Fruit fly (Drosophila melanogaster) whole organism, embryonic: Measurements from ENCODE around the gene CG4968.
A peak's percentile ranks its signal among the peaks of the same experiment; 100 is the strongest.

Source experiments
- ATbp ChIP-seq: fragments of 200-800 bp; sonication (Bioruptor generic); optimal IDR thresholded peaks from 2 replicates; lab custom pipeline; 2017; ENCODE audit warnings: missing biosample characterization, mild to moderate bottlenecking, missing genetic modification characterization, missing genetic modification reagents
- Bdp1 ChIP-seq: fragments of 200-800 bp; sonication (Bioruptor generic); optimal IDR thresholded peaks from 3 replicates; lab custom pipeline; 2016; ENCODE audit warnings: missing biosample characterization, missing genetic modification characterization
- CG13296 ChIP-seq: fragments of 200-800 bp; sonication (Bioruptor generic); optimal IDR thresholded peaks from 3 replicates; lab custom pipeline; 2018; ENCODE audit warnings: missing biosample characterization, mild to moderate bottlenecking, missing genetic modification characterization
- CG15011 ChIP-seq: fragments of 200-800 bp; sonication (Bioruptor generic); optimal IDR thresholded peaks from 3 replicates; lab custom pipeline; 2018; ENCODE audit warnings: missing biosample characterization, mild to moderate bottlenecking, missing genetic modification characterization
- CG15514 ChIP-seq: fragments of 200-800 bp; sonication (Bioruptor generic); optimal IDR thresholded peaks from 3 replicates; lab custom pipeline; 2017; ENCODE audit warnings: missing biosample characterization, missing genetic modification characterization, mild to moderate bottlenecking, moderate library complexity, missing genetic modification reagents
- CG17359 ChIP-seq: fragments of 200-800 bp; sonication (Bioruptor generic); optimal IDR thresholded peaks from 3 replicates; lab custom pipeline; 2018; ENCODE audit warnings: missing biosample characterization, mild to moderate bottlenecking, missing genetic modification characterization, moderate library complexity
- CG17568 ChIP-seq: fragments of 200-800 bp; sonication (Bioruptor generic); optimal IDR thresholded peaks from 2 replicates; lab custom pipeline; 2018; ENCODE audit warnings: missing biosample characterization, mild to moderate bottlenecking, missing genetic modification characterization, moderate library complexity
- CG2120 ChIP-seq: fragments of 200-800 bp; sonication (Bioruptor generic); optimal IDR thresholded peaks from 3 replicates; lab custom pipeline; 2016; ENCODE audit warnings: missing biosample characterization, missing genetic modification characterization
- CG33557 ChIP-seq: fragments of 200-800 bp; sonication (Bioruptor generic); optimal IDR thresholded peaks from 2 replicates; lab custom pipeline; 2019; ENCODE audit warnings: missing biosample characterization, mild to moderate bottlenecking, missing genetic modification characterization, moderate library complexity
- CG4424 ChIP-seq: fragments of 200-800 bp; sonication (Bioruptor generic); optimal IDR thresholded peaks from 3 replicates; lab custom pipeline; 2016; ENCODE audit warnings: missing biosample characterization, missing genetic modification characterization
- CG4617 ChIP-seq: fragments of 200-800 bp; sonication (Bioruptor generic); optimal IDR thresholded peaks from 3 replicates; lab custom pipeline; 2016; ENCODE audit warnings: missing biosample characterization, missing genetic modification characterization, borderline replicate concordance
- CG5245 ChIP-seq: fragments of 200-800 bp; sonication (Bioruptor generic); optimal IDR thresholded peaks from 3 replicates; lab custom pipeline; 2016; ENCODE audit warnings: missing biosample characterization, missing genetic modification characterization
- CG6654 ChIP-seq: fragments of 200-800 bp; sonication (Bioruptor generic); optimal IDR thresholded peaks from 2 replicates; lab custom pipeline; 2017; ENCODE audit warnings: missing biosample characterization, mild to moderate bottlenecking, missing genetic modification characterization
- CG6813 ChIP-seq: fragments of 200-800 bp; sonication (Bioruptor generic); optimal IDR thresholded peaks from 2 replicates; lab custom pipeline; 2017; ENCODE audit warnings: missing biosample characterization, missing genetic modification characterization, mild to moderate bottlenecking, moderate library complexity, missing genetic modification reagents
- CG6854 ChIP-seq: fragments of 200-800 bp; sonication (Bioruptor generic); optimal IDR thresholded peaks from 3 replicates; lab custom pipeline; 2017; ENCODE audit warnings: missing biosample characterization, mild to moderate bottlenecking, missing genetic modification characterization
- CG9215 ChIP-seq: fragments of 200-800 bp; sonication (Bioruptor generic); IDR thresholded peaks from 2 replicates; pipeline ENCODE4 v1.3.6; 2022; ENCODE audit warnings: missing biosample characterization, missing genetic modification characterization
- CHES-1-like ChIP-seq: fragments of 200-800 bp; sonication (Bioruptor generic); optimal IDR thresholded peaks from 2 replicates; lab custom pipeline; 2016; ENCODE audit warnings: missing biosample characterization, missing genetic modification characterization
- Chrac-16 ChIP-seq: fragments of 200-800 bp; sonication (Bioruptor generic); optimal IDR thresholded peaks from 3 replicates; lab custom pipeline; 2016; ENCODE audit warnings: missing biosample characterization, missing genetic modification characterization
- CkIIα-i1 ChIP-seq: fragments of 200-800 bp; sonication (Bioruptor generic); IDR thresholded peaks from 2 replicates; pipeline ENCODE4 v1.3.6; 2022; ENCODE audit warnings: missing biosample characterization, missing genetic modification characterization
- CrebB ChIP-seq: fragments of 200-800 bp; sonication (Bioruptor generic); optimal IDR thresholded peaks from 3 replicates; lab custom pipeline; 2018; ENCODE audit warnings: missing biosample characterization, mild to moderate bottlenecking, missing genetic modification characterization
- Dbx ChIP-seq: fragments of 200-800 bp; sonication (Bioruptor generic); IDR thresholded peaks from 3 replicates; pipeline ENCODE4 v1.3.6; 2022; ENCODE audit warnings: missing biosample characterization, missing genetic modification characterization
- Deaf1 ChIP-seq: fragments of 200-800 bp; optimal IDR thresholded peaks from 3 replicates; lab custom pipeline; 2019; ENCODE audit warnings: missing biosample characterization, mild to moderate bottlenecking, missing genetic modification characterization, moderate library complexity
- Dfd ChIP-seq, 2 experiments: fragments of >200 bp; optimal IDR thresholded peaks; 2 replicates each; lab custom pipeline; 2017; ENCODE audit warnings: missing biosample characterization in 2 of 2, missing genetic modification characterization in 2 of 2
- Dip3 ChIP-seq: fragments of 200-800 bp; sonication (Bioruptor generic); optimal IDR thresholded peaks from 3 replicates; lab custom pipeline; 2016; ENCODE audit warnings: missing biosample characterization, missing genetic modification characterization
- Eip74EF ChIP-seq, 2 experiments: fragments of 200-800 bp in 1 of 2; fragments of >200 bp in 1 of 2; sonication (Bioruptor generic) in 1 of 2; optimal IDR thresholded peaks; 2 replicates each; lab custom pipeline; 2017 to 2019; ENCODE audit warnings: missing biosample characterization in 2 of 2, missing genetic modification characterization in 2 of 2, mild to moderate bottlenecking in 1 of 2, moderate library complexity in 1 of 2
- Gug ChIP-seq: fragments of 200-800 bp; sonication (Bioruptor generic); IDR thresholded peaks from 4 replicates; pipeline ENCODE4 v1.3.6; 2022; ENCODE audit warnings: missing biosample characterization, missing genetic modification characterization
- Kr ChIP-seq: fragments of 200-800 bp; sonication (Bioruptor generic); optimal IDR thresholded peaks from 2 replicates; lab custom pipeline; 2017; ENCODE audit warnings: missing biosample characterization, mild to moderate bottlenecking, missing genetic modification characterization
- NK7.1 ChIP-seq: fragments of 200-800 bp; sonication (Bioruptor generic); optimal IDR thresholded peaks from 3 replicates; lab custom pipeline; 2016; ENCODE audit warnings: missing biosample characterization, missing genetic modification characterization
- NfI ChIP-seq: fragments of 200-800 bp; sonication (Bioruptor generic); optimal IDR thresholded peaks from 3 replicates; lab custom pipeline; 2018; ENCODE audit warnings: missing biosample characterization, mild to moderate bottlenecking, missing genetic modification characterization, moderate library complexity
- Opbp ChIP-seq: fragments of 200-800 bp; sonication (Bioruptor generic); IDR thresholded peaks from 3 replicates; pipeline ENCODE4 v1.3.6; 2022; ENCODE audit warnings: missing biosample characterization, missing genetic modification characterization; ENCODE audit not compliant: partially characterized antibody
- Ssrp ChIP-seq: fragments of 200-800 bp; sonication (Bioruptor generic); optimal IDR thresholded peaks from 2 replicates; lab custom pipeline; 2018; ENCODE audit warnings: missing biosample characterization, mild to moderate bottlenecking, missing genetic modification characterization, moderate library complexity
- Stat92E ChIP-seq, 3 experiments: fragments of >200 bp in 2 of 3; fragments of 200-800 bp in 1 of 3; sonication (Bioruptor generic) in 1 of 3; optimal IDR thresholded peaks; 2 replicates each; lab custom pipeline; 2017 to 2019; ENCODE audit warnings: missing biosample characterization in 3 of 3, missing genetic modification characterization in 3 of 3, mild to moderate bottlenecking in 1 of 3, moderate library complexity in 1 of 3
- Vsx1 ChIP-seq: fragments of 200-800 bp; sonication (Bioruptor generic); optimal IDR thresholded peaks from 2 replicates; lab custom pipeline; 2017; ENCODE audit warnings: missing biosample characterization, mild to moderate bottlenecking, missing genetic modification characterization, missing genetic modification reagents
- cato ChIP-seq: fragments of 200-800 bp; sonication (Bioruptor generic); optimal IDR thresholded peaks from 2 replicates; lab custom pipeline; 2016; ENCODE audit warnings: missing biosample characterization, missing genetic modification characterization, borderline replicate concordance
- cg ChIP-seq: fragments of 200-800 bp; sonication (Bioruptor generic); optimal IDR thresholded peaks from 3 replicates; lab custom pipeline; 2019; ENCODE audit warnings: missing biosample characterization, mild to moderate bottlenecking, missing genetic modification characterization, moderate library complexity
- chinmo ChIP-seq: fragments of 200-800 bp; sonication (Bioruptor generic); IDR thresholded peaks from 4 replicates; pipeline ENCODE4 v1.3.6; 2022; ENCODE audit warnings: missing biosample characterization, missing genetic modification characterization; ENCODE audit not compliant: partially characterized antibody
- crc ChIP-seq: fragments of 200-800 bp; sonication (Bioruptor generic); optimal IDR thresholded peaks from 2 replicates; lab custom pipeline; 2016; ENCODE audit warnings: missing biosample characterization, missing genetic modification characterization
- da ChIP-seq: fragments of 200-800 bp; sonication (Bioruptor generic); optimal IDR thresholded peaks from 2 replicates; lab custom pipeline; 2016; ENCODE audit warnings: missing biosample characterization, missing genetic modification characterization
- eve ChIP-seq, 2 experiments: fragments of >200 bp; optimal IDR thresholded peaks; 2 replicates each; lab custom pipeline; 2017; ENCODE audit warnings: missing biosample characterization in 2 of 2, missing genetic modification characterization in 2 of 2
- grn ChIP-seq: fragments of 200-800 bp; sonication (Bioruptor generic); optimal IDR thresholded peaks from 3 replicates; lab custom pipeline; 2017; ENCODE audit warnings: missing biosample characterization, missing genetic modification characterization
- mam ChIP-seq: fragments of 200-800 bp; sonication (Bioruptor generic); optimal IDR thresholded peaks from 3 replicates; lab custom pipeline; 2016; ENCODE audit warnings: missing biosample characterization, missing genetic modification characterization
- mld ChIP-seq: fragments of 200-800 bp; sonication (Bioruptor generic); IDR thresholded peaks from 3 replicates; pipeline ENCODE4 v1.3.6; 2022; ENCODE audit warnings: missing biosample characterization, missing genetic modification characterization; ENCODE audit not compliant: partially characterized antibody
- nerfin-2 ChIP-seq: fragments of 200-800 bp; sonication (Bioruptor generic); IDR thresholded peaks from 2 replicates; pipeline ENCODE4 v1.3.6; 2022; ENCODE audit warnings: missing biosample characterization, missing genetic modification characterization; ENCODE audit not compliant: partially characterized antibody
- pros ChIP-seq: fragments of 200-800 bp; sonication (Bioruptor generic); optimal IDR thresholded peaks from 3 replicates; lab custom pipeline; 2019; ENCODE audit warnings: missing biosample characterization, mild to moderate bottlenecking, missing genetic modification characterization, moderate library complexity
- sens ChIP-seq: fragments of 200-800 bp; sonication (Bioruptor generic); peaks from one replicate; lab custom pipeline; 2016; ENCODE audit warnings: missing biosample characterization, missing genetic modification characterization
- slou ChIP-seq: fragments of 200-800 bp; sonication (Bioruptor generic); optimal IDR thresholded peaks from 3 replicates; lab custom pipeline; 2016; ENCODE audit warnings: missing biosample characterization, missing genetic modification characterization
- sna ChIP-seq: fragments of 200-800 bp; sonication (Bioruptor generic); IDR thresholded peaks from 2 replicates; pipeline ENCODE4 v1.3.6; 2022; ENCODE audit warnings: missing biosample characterization, missing genetic modification characterization; ENCODE audit not compliant: partially characterized antibody
- tna ChIP-seq: fragments of 200-800 bp; sonication (Bioruptor generic); IDR thresholded peaks from 2 replicates; pipeline ENCODE4 v1.3.6; 2022; ENCODE audit warnings: missing biosample characterization, missing genetic modification characterization; ENCODE audit not compliant: partially characterized antibody
- zfh1 ChIP-seq: fragments of 200-800 bp; sonication (Bioruptor generic); IDR thresholded peaks from 3 replicates; pipeline ENCODE4 v1.3.6; 2022; ENCODE audit warnings: missing biosample characterization, missing genetic modification characterization

Gene CG4968

DNA sequence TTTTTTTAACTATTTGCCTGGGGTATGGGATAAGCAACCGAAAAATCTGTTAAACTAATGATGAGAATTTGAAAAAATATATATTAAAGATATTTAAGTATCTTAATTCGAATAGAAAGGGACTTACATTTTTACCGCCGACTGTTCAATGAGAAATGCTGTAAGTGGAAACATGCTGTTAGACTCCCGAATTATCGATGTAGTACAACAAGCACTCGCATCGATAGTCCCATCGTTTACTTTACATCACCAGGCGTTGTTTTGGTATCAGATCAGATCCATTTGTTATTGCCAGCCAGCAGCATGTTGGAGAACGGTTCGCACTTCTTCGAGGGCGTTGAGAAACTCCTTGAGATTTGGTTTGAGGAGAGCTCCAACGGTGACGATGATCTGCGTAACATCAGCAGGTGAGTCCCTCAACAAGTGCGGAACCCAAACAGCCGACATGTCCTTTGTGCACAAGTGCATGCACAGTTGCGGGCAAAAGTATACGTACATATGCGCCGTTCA is 32.5 kb downstream of the CG4968 start, which contains the start of gene SamDC (continued):
- TF ChIP-seq CG17359 (tag; lab: Kevin White, UChicago) (peak; percentile 23), Kr (GFP tag; lab: Kevin White, UChicago) (no peak), Bdp1 (GFP tag; lab: Kevin White, UChicago) (no peak), Chrac-16 (no peak), chinmo (GFP tag; lab: Robert Waterston, UW) (peak; percentile 90; the same call in 3 of the 4 replicates), NK7.1 (GFP tag; lab: Kevin White, UChicago) (peak; percentile 27), sna (GFP tag; lab: Robert Waterston, UW) (peak; percentile 63), mld (GFP tag; lab: Robert Waterston, UW) (peak; percentile 85), crc (GFP tag; lab: Kevin White, UChicago) (no peak), Eip74EF (GFP tag; optimal IDR thresholded peaks at IDR 0.05; lab: Kevin White, UChicago) (peak in 1 of 2 experiments; percentile 94), mam (GFP tag; lab: Kevin White, UChicago) (peak; percentile 54), Stat92E (GFP tag; optimal IDR thresholded peaks at IDR 0.05; lab: Kevin White, UChicago) (peak in 2 of 3 experiments; percentile 12 to 85), Ssrp (tag; lab: Kevin White, UChicago) (peak; percentile 57), slou (GFP tag; lab: Kevin White, UChicago) (no peak), CkIIα-i1 (GFP tag; lab: Robert Waterston, UW) (no peak), CG4424 (GFP tag; lab: Kevin White, UChicago) (no peak), Opbp (GFP tag; lab: Robert Waterston, UW) (peak; percentile 83), da (no peak), CG15514 (GFP tag; lab: Kevin White, UChicago) (peak; percentile 80), Vsx1 (GFP tag; lab: Kevin White, UChicago) (no peak), grn (GFP tag; lab: Kevin White, UChicago) (peak; percentile 99), CG2120 (GFP tag; lab: Kevin White, UChicago) (peak; percentile 37), Dfd (GFP tag; optimal IDR thresholded peaks at IDR 0.05; lab: Kevin White, UChicago) (peak in 1 of 2 experiments; percentile 77), CG17568 (GFP tag; lab: Kevin White, UChicago) (no peak), cg (GFP tag; lab: Kevin White, UChicago) (no peak), eve (GFP tag; optimal IDR thresholded peaks at IDR 0.05; lab: Kevin White, UChicago) (peak in 1 of 2 experiments; percentile 7), CrebB (tag; lab: Kevin White, UChicago) (peak; percentile 18), CG6813 (GFP tag; lab: Kevin White, UChicago) (peak; percentile 46), CG5245 (GFP tag; lab: Kevin White, UChicago) (peak; percentile 14), zfh1 (GFP tag; lab: Robert Waterston, UW) (peak; percentile 37; the same call in 1 of the 3 replicates), Gug (GFP tag; lab: Robert Waterston, UW) (no peak), Dip3 (peak; percentile 24), nerfin-2 (GFP tag; lab: Robert Waterston, UW) (peak; percentile 59; the same call in 1 of the 2 replicates), CG9215 (no peak), Deaf1 (tag; lab: Kevin White, UChicago) (no peak), NfI (peak; percentile 46), CG15011 (GFP tag; lab: Kevin White, UChicago) (no peak), cato (GFP tag; lab: Kevin White, UChicago) (no peak), CG4617 (peak; percentile 42), sens (GFP tag; lab: Kevin White, UChicago) (peak; percentile 84), CG13296 (no peak), CG6854 (GFP tag; lab: Kevin White, UChicago) (peak; percentile 33), ATbp (GFP tag; lab: Kevin White, UChicago) (no peak), Dbx (GFP tag; lab: Robert Waterston, UW) (peak; percentile 73; the same call in 2 of the 3 replicates), pros (GFP tag; lab: Kevin White, UChicago) (peak; percentile 14), CHES-1-like (GFP tag; lab: Kevin White, UChicago) (no peak), tna (GFP tag; lab: Robert Waterston, UW) (peak; percentile 77), CG33557 (GFP tag; lab: Kevin White, UChicago) (no peak), CG6654 (GFP tag; lab: Kevin White, UChicago) (no peak)
